Worm (Caenorhabditis elegans) whole organism, midembryonic: ENCODE measurements around the gene R07E4.3.

Experiments
- T22C8.4 ChIP-seq: fragments of 200-800 bp; sonication (Bioruptor generic); IDR thresholded peaks from 2 replicates; pipeline ENCODE4 v1.3.6; 2022; ENCODE audit warnings: missing genetic modification characterization, missing compliant biosample characterization
- cog-1 ChIP-seq: sonication (generic microtip); optimal IDR thresholded peaks from 2 replicates; lab custom pipeline; 2016; ENCODE audit warnings: missing genetic modification characterization, missing compliant biosample characterization
- flt-1 ChIP-seq: fragments of 200-800 bp; sonication (Bioruptor generic); IDR thresholded peaks from 2 replicates; pipeline ENCODE4 v1.3.6; 2022; ENCODE audit warnings: missing genetic modification characterization, missing compliant biosample characterization
- klf-2 ChIP-seq: fragments of 200-800 bp; sonication (Bioruptor generic); conservative IDR thresholded peaks from 2 replicates; pipeline ENCODE4 v1.3.6; 2022; ENCODE audit warnings: missing genetic modification reagents, missing genetic modification characterization, missing compliant biosample characterization
- med-1 ChIP-seq: sonication (generic microtip); optimal IDR thresholded peaks from 2 replicates; lab custom pipeline; 2017; ENCODE audit warnings: missing genetic modification characterization, mild to moderate bottlenecking, missing compliant biosample characterization, antibody characterized with exemption, missing genetic modification reagents; ENCODE audit not compliant: insufficient read depth
- ref-1 ChIP-seq: fragments of 200-800 bp; sonication (Bioruptor generic); conservative IDR thresholded peaks from 2 replicates; pipeline ENCODE4 v1.3.6; 2022; ENCODE audit warnings: missing genetic modification reagents, missing genetic modification characterization, missing compliant biosample characterization
- tab-1 ChIP-seq: fragments of 200-800 bp; sonication (Bioruptor generic); IDR thresholded peaks from 2 replicates; pipeline ENCODE4 v1.3.6; 2022; ENCODE audit warnings: missing genetic modification characterization, missing compliant biosample characterization
- ztf-23 ChIP-seq: fragments of 200-800 bp; sonication (Bioruptor generic); IDR thresholded peaks from 2 replicates; pipeline ENCODE4 v1.3.6; 2022; ENCODE audit warnings: missing genetic modification reagents, missing genetic modification characterization, missing compliant biosample characterization
- ztf-29 ChIP-seq: fragments of 200-800 bp; sonication (Bioruptor generic); IDR thresholded peaks from 2 replicates; pipeline ENCODE4 v1.3.6; 2022; ENCODE audit warnings: missing genetic modification reagents, missing genetic modification characterization, missing compliant biosample characterization

The R07E4.3 gene

ce11 chrX:5972212-5972611, 19.0 kb downstream of the R07E4.3 start:
- TF ChIP-seq flt-1 (GFP tag; lab: Robert Waterston, UW) (no peak), ref-1 (no peak), med-1 (no peak), T22C8.4 (no peak), cog-1 (tag; lab: Kevin White, UChicago) (no peak)

DNA sequence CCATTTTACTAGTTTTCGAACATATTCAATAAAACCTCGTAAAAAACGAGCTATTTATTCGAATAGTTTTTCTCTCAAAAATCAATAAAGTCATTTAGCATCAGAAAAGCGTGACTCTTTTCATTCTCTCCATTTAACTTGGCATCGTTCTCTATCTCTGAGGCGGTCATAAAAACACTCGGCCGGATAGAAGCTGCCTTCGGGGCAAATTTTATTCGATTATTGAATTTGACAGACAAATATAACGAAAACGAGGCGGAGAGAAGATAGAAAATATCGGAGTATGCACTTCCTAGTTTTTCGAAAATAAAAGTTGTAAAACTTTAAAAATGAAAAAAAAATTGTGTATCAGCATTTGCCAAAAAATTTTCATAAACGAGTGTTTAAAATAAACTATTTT, 22.0 kb downstream of the R07E4.3 start:
- TF ChIP-seq ztf-23 = no peak
- no peak for TF ChIP-seq ztf-29 (GFP tag; lab: Robert Waterston, UW)
- TF ChIP-seq klf-2 = no peak
- no peak for TF ChIP-seq cog-1 (tag; lab: Kevin White, UChicago)
- TF ChIP-seq ref-1 = no peak
- no peak for TF ChIP-seq tab-1 (GFP tag; lab: Robert Waterston, UW)
- TF ChIP-seq med-1 = no peak
- no peak for TF ChIP-seq flt-1 (GFP tag; lab: Robert Waterston, UW)
- no peak for TF ChIP-seq T22C8.4

DNA sequence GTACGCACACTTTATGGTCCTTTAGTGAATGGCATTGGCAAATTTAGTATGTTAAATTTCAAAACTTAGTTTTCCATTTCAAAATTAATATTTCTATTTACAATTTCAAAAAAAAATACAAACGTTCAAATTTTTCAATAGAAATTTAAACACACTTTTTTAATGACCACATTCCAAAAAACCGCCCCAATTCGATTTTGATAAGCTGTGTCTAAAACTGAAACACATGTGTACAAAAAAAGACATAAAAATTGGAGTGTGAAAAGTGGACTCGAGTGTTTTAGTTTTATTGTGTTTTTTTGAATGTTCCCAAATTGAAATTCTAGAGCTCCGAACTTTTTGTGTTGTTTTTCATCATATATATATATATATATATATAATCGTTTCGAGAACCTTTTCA, 22.5 kb downstream of the R07E4.3 start:
- TF ChIP-seq klf-2 (no peak), ztf-29 (GFP tag; lab: Robert Waterston, UW) (no peak), ref-1 (no peak), tab-1 (GFP tag; lab: Robert Waterston, UW) (no peak), flt-1 (GFP tag; lab: Robert Waterston, UW) (no peak), med-1 (no peak), T22C8.4 (no peak), cog-1 (tag; lab: Kevin White, UChicago) (no peak), ztf-23 (no peak)

- TF ChIP-seq tab-1 (GFP tag; lab: Robert Waterston, UW) = no peak
- TF ChIP-seq ztf-29 (GFP tag; lab: Robert Waterston, UW) = no peak
- no peak for TF ChIP-seq klf-2
- no peak for TF ChIP-seq ref-1
- TF ChIP-seq med-1 = no peak
- TF ChIP-seq flt-1 (GFP tag; lab: Robert Waterston, UW) = no peak
- no peak for TF ChIP-seq ztf-23
Observed at ce11 chrX:5976206-5976960, 23.1 kb downstream of the R07E4.3 start.

DNA sequence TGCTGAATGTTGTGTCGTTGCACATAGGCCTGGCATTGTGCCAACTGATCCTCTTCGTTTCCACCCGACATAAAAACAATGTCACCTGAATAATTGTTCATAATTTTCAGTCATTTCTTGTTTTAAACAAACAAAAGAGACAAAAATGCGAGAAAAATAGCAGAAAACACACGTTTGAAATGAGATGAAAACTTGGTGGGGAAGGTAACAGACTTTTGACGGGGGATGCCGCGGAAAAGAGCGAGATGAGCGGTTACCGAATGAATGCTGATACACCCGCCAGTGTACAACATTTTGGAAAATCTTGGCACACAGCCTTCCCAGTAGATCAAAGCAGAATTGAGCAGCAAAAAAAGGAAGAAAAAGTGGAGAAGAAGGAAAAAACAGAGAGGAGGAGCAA, 24.5 kb downstream of the R07E4.3 start, which contains the start of gene kin-2:
kin-2 (minus strand) TSS at position 101 of the 400 bp plus-strand sequence.
- TF ChIP-seq cog-1 (tag; lab: Kevin White, UChicago) (no peak), med-1 (no peak), klf-2 (no peak), ref-1 (no peak), T22C8.4 (no peak), ztf-23 (no peak), ztf-29 (GFP tag; lab: Robert Waterston, UW) (no peak), tab-1 (GFP tag; lab: Robert Waterston, UW) (no peak), flt-1 (GFP tag; lab: Robert Waterston, UW) (no peak)

DNA sequence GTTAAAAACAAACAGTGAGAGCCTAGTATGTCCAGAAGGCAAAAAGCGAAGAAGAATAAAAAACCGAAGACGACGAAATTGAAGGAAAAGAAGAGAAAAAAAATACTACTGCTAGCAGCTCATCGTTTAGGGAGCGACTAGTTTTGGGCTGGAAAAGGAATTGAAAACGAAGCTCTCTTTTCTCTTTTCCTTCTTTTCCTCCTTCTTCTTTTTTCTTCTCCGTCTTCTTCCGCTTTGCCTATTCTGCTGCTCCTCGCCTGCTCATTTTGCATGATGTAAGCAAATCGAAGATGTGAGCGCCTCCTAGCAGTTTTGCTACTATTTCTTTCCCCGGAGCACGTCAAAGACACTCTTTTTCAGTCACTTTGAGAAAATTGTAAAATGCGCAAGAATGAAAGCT, 28.4 kb downstream of the R07E4.3 start:
- TF ChIP-seq ztf-29 (GFP tag; lab: Robert Waterston, UW) = no peak
- no peak for TF ChIP-seq cog-1 (tag; lab: Kevin White, UChicago)
- TF ChIP-seq ztf-23 = no peak
- TF ChIP-seq flt-1 (GFP tag; lab: Robert Waterston, UW) = no peak
- no peak for TF ChIP-seq klf-2
- TF ChIP-seq tab-1 (GFP tag; lab: Robert Waterston, UW) = no peak
- TF ChIP-seq med-1 = no peak
- no peak for TF ChIP-seq T22C8.4
- no peak for TF ChIP-seq ref-1

DNA sequence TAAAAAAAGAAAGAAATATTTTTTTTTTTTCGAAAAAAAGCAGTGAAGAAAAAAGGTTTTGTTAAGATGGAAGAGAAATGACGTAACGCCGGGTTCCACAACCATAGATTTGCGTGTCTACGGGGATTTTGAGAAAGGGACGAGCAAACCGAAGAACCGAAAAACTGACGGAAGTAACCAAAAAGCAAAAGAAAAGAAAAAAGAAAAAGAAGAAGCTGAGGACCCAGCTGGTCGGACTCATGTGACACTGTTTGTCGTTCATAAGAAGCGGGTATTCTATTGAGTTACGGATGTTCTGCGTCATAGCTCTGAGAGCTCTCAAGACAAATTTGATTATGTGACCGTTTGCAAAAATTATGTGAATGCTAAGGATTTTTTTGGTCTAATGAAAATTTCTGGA, 29.5 kb downstream of the R07E4.3 start:
- TF ChIP-seq med-1 (no peak), T22C8.4 (no peak), ref-1 (no peak)

ce11 chrX:5983267-5983666, 30.0 kb downstream of the R07E4.3 start:
- TF ChIP-seq klf-2 (no peak), ztf-23 (no peak), T22C8.4 (no peak), cog-1 (tag; lab: Kevin White, UChicago) (no peak), flt-1 (GFP tag; lab: Robert Waterston, UW) (no peak), ztf-29 (GFP tag; lab: Robert Waterston, UW) (no peak), tab-1 (GFP tag; lab: Robert Waterston, UW) (no peak), med-1 (no peak), ref-1 (no peak)

DNA sequence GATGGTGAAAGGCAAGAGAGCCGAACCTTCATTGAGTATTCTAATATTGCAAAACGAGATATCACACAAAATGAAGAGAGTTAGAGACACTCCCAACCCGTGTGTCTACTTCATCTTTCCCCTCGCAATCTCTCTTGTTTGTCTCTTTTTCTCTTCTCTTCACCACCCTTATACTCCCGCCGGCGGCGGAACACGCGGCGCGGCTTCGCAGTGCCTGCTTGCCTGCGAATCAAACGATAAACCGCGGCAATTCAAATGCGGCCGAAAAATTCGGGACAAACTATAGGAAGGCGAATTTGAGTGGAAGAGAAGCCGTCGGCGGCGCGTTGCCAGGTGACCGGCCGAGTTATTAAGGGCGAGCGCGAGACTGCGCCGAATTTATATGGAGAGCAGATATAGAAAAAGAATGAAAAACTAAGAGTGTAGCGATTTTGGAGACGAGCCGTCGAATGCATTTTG, 31.4 kb downstream of the R07E4.3 start, which contains the start of gene klp-13:
klp-13 (plus strand) TSS at position 409 of the 459 bp plus-strand sequence.
- TF ChIP-seq cog-1 (tag; lab: Kevin White, UChicago) (peak; percentile 91), T22C8.4 (no peak), ztf-29 (GFP tag; lab: Robert Waterston, UW) (peak; percentile 62; the same call in 1 of the 2 replicates), klf-2 (no peak), ref-1 (0 out of 2 replicates have a peak, but pooled peaks have one; percentile 9), ztf-23 (peak; percentile 54; the same call in 1 of the 2 replicates), med-1 (no peak), flt-1 (GFP tag; lab: Robert Waterston, UW) (peak; percentile 41; the same call in 1 of the 2 replicates), tab-1 (GFP tag; lab: Robert Waterston, UW) (no peak)

DNA sequence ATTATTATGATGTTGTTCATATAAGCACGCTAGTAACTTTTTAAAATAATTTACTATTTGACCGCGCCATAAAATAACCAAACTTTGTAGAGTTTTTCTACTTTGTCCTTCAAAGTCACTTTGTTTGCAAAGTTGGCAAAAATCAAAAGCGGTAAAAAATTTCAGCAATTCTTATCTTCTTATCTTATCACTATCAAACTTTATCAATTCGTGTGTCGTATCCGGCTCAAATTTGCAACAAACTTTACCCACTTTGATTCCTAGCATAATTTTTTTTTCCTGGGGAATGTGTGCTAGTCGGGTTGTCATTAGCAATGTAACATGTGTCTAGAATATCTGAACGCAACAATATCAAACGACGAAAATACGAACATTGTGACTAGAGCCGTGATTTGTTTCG, 32.5 kb downstream of the R07E4.3 start:
- no peak for TF ChIP-seq flt-1 (GFP tag; lab: Robert Waterston, UW)

DNA sequence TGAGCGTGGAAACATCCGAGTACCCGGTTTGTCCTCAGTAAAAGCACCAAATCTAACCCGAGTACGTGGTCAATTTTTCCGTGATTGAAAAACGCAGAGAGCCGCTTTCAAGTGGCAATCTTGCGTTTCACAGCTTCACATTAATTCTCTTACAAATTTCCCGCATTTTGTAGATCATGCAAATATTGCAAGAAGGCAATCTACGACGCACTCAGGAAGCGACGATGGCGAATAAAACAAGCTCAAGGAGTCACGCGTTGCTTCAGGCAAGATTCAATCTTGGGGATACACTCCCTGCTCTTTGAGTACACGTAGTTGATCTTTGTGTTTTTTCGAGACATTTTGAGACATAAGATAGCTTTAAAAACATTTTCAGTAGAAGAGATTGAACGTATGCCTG, 34.7 kb downstream of the R07E4.3 start:
- no peak for TF ChIP-seq T22C8.4
- no peak for TF ChIP-seq cog-1 (tag; lab: Kevin White, UChicago)
- TF ChIP-seq flt-1 (GFP tag; lab: Robert Waterston, UW) = no peak
- no peak for TF ChIP-seq ztf-23
- TF ChIP-seq klf-2 = no peak
- no peak for TF ChIP-seq ref-1
- no peak for TF ChIP-seq med-1
- TF ChIP-seq tab-1 (GFP tag; lab: Robert Waterston, UW) = no peak
